Fruit fly (Drosophila melanogaster) whole organism, embryonic: ENCODE results near the gene PIG-B.

Source experiments
- BtbVII ChIP-seq: fragments of 200-800 bp; sonication (Bioruptor generic); optimal IDR thresholded peaks from 3 replicates; lab custom pipeline; 2017; ENCODE audit warnings: missing biosample characterization, mild to moderate bottlenecking, missing genetic modification characterization
- CG10979 ChIP-seq: fragments of 200-800 bp; sonication (Bioruptor generic); optimal IDR thresholded peaks from 2 replicates; lab custom pipeline; 2018; ENCODE audit warnings: missing biosample characterization, mild to moderate bottlenecking, missing genetic modification characterization, moderate library complexity
- CG11093 ChIP-seq: fragments of 200-800 bp; sonication (Bioruptor generic); IDR thresholded peaks from 3 replicates; pipeline ENCODE4 v1.3.6; 2022; ENCODE audit warnings: missing biosample characterization, missing genetic modification characterization
- CG11723 ChIP-seq: fragments of 200-800 bp; sonication (Bioruptor generic); optimal IDR thresholded peaks from 2 replicates; lab custom pipeline; 2017; ENCODE audit warnings: missing biosample characterization, mild to moderate bottlenecking, missing genetic modification characterization
- CG12659 ChIP-seq: fragments of 200-800 bp; sonication (Bioruptor generic); optimal IDR thresholded peaks from 3 replicates; lab custom pipeline; 2017; ENCODE audit warnings: mild to moderate bottlenecking, missing biosample characterization, missing genetic modification reagents, missing genetic modification characterization
- CG12942 ChIP-seq: fragments of 200-800 bp; sonication (Bioruptor generic); optimal IDR thresholded peaks from 3 replicates; lab custom pipeline; 2016; ENCODE audit warnings: missing biosample characterization, missing genetic modification characterization
- CG14667 ChIP-seq: fragments of 200-800 bp; sonication (Bioruptor generic); IDR thresholded peaks from 2 replicates; pipeline ENCODE4 v1.3.6; 2022; ENCODE audit warnings: missing biosample characterization, missing genetic modification characterization
- CG18011 ChIP-seq: fragments of 200-800 bp; sonication (Bioruptor generic); optimal IDR thresholded peaks from 2 replicates; lab custom pipeline; 2017; ENCODE audit warnings: missing biosample characterization, missing genetic modification characterization, mild to moderate bottlenecking, moderate library complexity, missing genotype
- CG2120 ChIP-seq: fragments of 200-800 bp; sonication (Bioruptor generic); optimal IDR thresholded peaks from 3 replicates; lab custom pipeline; 2016; ENCODE audit warnings: missing biosample characterization, missing genetic modification characterization
- CG2202 ChIP-seq: fragments of 200-800 bp; sonication (Bioruptor generic); optimal IDR thresholded peaks from 2 replicates; lab custom pipeline; 2018; ENCODE audit warnings: missing biosample characterization, mild to moderate bottlenecking, missing genetic modification characterization
- CG6654 ChIP-seq: fragments of 200-800 bp; sonication (Bioruptor generic); optimal IDR thresholded peaks from 2 replicates; lab custom pipeline; 2017; ENCODE audit warnings: missing biosample characterization, mild to moderate bottlenecking, missing genetic modification characterization
- CG7357 ChIP-seq: fragments of 200-800 bp; sonication (Bioruptor generic); IDR thresholded peaks from 3 replicates; pipeline ENCODE4 v1.3.6; 2022; ENCODE audit warnings: missing biosample characterization, missing genetic modification characterization
- CG7987 ChIP-seq: fragments of 200-800 bp; sonication (Bioruptor generic); optimal IDR thresholded peaks from 2 replicates; lab custom pipeline; 2018; ENCODE audit warnings: missing biosample characterization, mild to moderate bottlenecking, missing genetic modification characterization, moderate library complexity
- CG9932 ChIP-seq: fragments of 200-800 bp; sonication (Bioruptor generic); IDR thresholded peaks from 2 replicates; pipeline ENCODE4 v1.3.6; 2022; ENCODE audit warnings: missing biosample characterization, missing genetic modification characterization
- Camta ChIP-seq: fragments of 200-800 bp; sonication (Bioruptor generic); optimal IDR thresholded peaks from 2 replicates; lab custom pipeline; 2016; ENCODE audit warnings: missing biosample characterization, missing genetic modification characterization
- Chrac-16 ChIP-seq: fragments of 200-800 bp; sonication (Bioruptor generic); optimal IDR thresholded peaks from 3 replicates; lab custom pipeline; 2016; ENCODE audit warnings: missing biosample characterization, missing genetic modification characterization
- D ChIP-seq, 2 experiments: fragments of 200-800 bp in 1 of 2; fragments of >200 bp in 1 of 2; sonication (Bioruptor generic) in 1 of 2; optimal IDR thresholded peaks; 2 replicates in 1 of 2; 3 replicates in 1 of 2; lab custom pipeline; 2017; ENCODE audit warnings: mild to moderate bottlenecking in 1 of 2, missing biosample characterization in 1 of 2, missing genetic modification characterization in 1 of 2, missing genetic modification reagents in 1 of 2
- D19A ChIP-seq: fragments of 200-800 bp; optimal IDR thresholded peaks from 3 replicates; lab custom pipeline; 2019; ENCODE audit warnings: missing biosample characterization, mild to moderate bottlenecking, missing genetic modification characterization, moderate library complexity
- Dip2 ChIP-seq: fragments of 200-800 bp; sonication (Bioruptor generic); IDR thresholded peaks from 2 replicates; pipeline ENCODE4 v1.3.6; 2022; ENCODE audit warnings: missing biosample characterization, missing genetic modification characterization
- Drgx ChIP-seq: fragments of 200-800 bp; sonication (Bioruptor generic); IDR thresholded peaks from 2 replicates; pipeline ENCODE4 v1.3.6; 2022; ENCODE audit warnings: missing biosample characterization, missing genetic modification characterization
- HLH3B ChIP-seq: fragments of 200-800 bp; sonication (Bioruptor generic); IDR thresholded peaks from 2 replicates; pipeline ENCODE4 v1.3.6; 2022; ENCODE audit warnings: missing biosample characterization, missing genetic modification characterization
- HLHmδ ChIP-seq: fragments of 200-800 bp; sonication (Bioruptor generic); optimal IDR thresholded peaks from 2 replicates; lab custom pipeline; 2018; ENCODE audit warnings: missing biosample characterization, mild to moderate bottlenecking, missing genetic modification characterization, moderate library complexity
- Hr3 ChIP-seq: fragments of 200-800 bp; sonication (Bioruptor generic); optimal IDR thresholded peaks from 3 replicates; lab custom pipeline; 2016; ENCODE audit warnings: missing biosample characterization, missing genetic modification characterization
- Hr78 ChIP-seq, 2 experiments: fragments of 200-800 bp in 1 of 2; fragments of >200 bp in 1 of 2; sonication (Bioruptor generic) in 1 of 2; optimal IDR thresholded peaks; 2 replicates each; lab custom pipeline; 2017 to 2019; ENCODE audit warnings: missing biosample characterization in 2 of 2, missing genetic modification characterization in 2 of 2, mild to moderate bottlenecking in 1 of 2, moderate library complexity in 1 of 2
- Hsf ChIP-seq: fragments of 200-800 bp; sonication (Bioruptor generic); optimal IDR thresholded peaks from 3 replicates; lab custom pipeline; 2016; ENCODE audit warnings: missing biosample characterization, missing genetic modification characterization
- Meics ChIP-seq: fragments of 200-800 bp; sonication (Bioruptor generic); optimal IDR thresholded peaks from 2 replicates; lab custom pipeline; 2017; ENCODE audit warnings: missing biosample characterization, mild to moderate bottlenecking, missing genetic modification characterization
- Myb ChIP-seq: fragments of 200-800 bp; sonication (Bioruptor generic); optimal IDR thresholded peaks from 2 replicates; lab custom pipeline; 2016; ENCODE audit warnings: missing biosample characterization, missing genetic modification characterization
- Optix ChIP-seq: fragments of 200-800 bp; sonication (Bioruptor generic); IDR thresholded peaks from 3 replicates; pipeline ENCODE4 v1.3.6; 2022; ENCODE audit warnings: missing biosample characterization, missing genetic modification characterization
- Vsx1 ChIP-seq: fragments of 200-800 bp; sonication (Bioruptor generic); optimal IDR thresholded peaks from 2 replicates; lab custom pipeline; 2017; ENCODE audit warnings: missing biosample characterization, mild to moderate bottlenecking, missing genetic modification characterization, missing genetic modification reagents
- ab ChIP-seq: fragments of 200-800 bp; sonication (Bioruptor generic); optimal IDR thresholded peaks from 2 replicates; lab custom pipeline; 2016; ENCODE audit warnings: missing biosample characterization, missing genetic modification characterization
- chn ChIP-seq: fragments of 200-800 bp; sonication (Bioruptor generic); optimal IDR thresholded peaks from 2 replicates; lab custom pipeline; 2016; ENCODE audit warnings: missing biosample characterization, missing genetic modification characterization
- eyg ChIP-seq: fragments of 200-800 bp; sonication (Bioruptor generic); optimal IDR thresholded peaks from 3 replicates; lab custom pipeline; 2016; ENCODE audit warnings: missing biosample characterization, missing genetic modification characterization
- ftz-f1 ChIP-seq: fragments of 200-800 bp; sonication (Bioruptor generic); optimal IDR thresholded peaks from 2 replicates; lab custom pipeline; 2016; ENCODE audit warnings: missing biosample characterization, missing genetic modification characterization
- gcm ChIP-seq: fragments of 200-800 bp; sonication (Bioruptor generic); optimal IDR thresholded peaks from 2 replicates; lab custom pipeline; 2019; ENCODE audit warnings: missing biosample characterization, mild to moderate bottlenecking, missing genetic modification characterization, moderate library complexity
- h ChIP-seq: fragments of >200 bp; optimal IDR thresholded peaks from 2 replicates; lab custom pipeline; 2017
- kah ChIP-seq: fragments of 200-800 bp; sonication (Bioruptor generic); optimal IDR thresholded peaks from 2 replicates; lab custom pipeline; 2018; ENCODE audit warnings: missing biosample characterization, mild to moderate bottlenecking, missing genetic modification characterization
- nau ChIP-seq: fragments of 200-800 bp; sonication (Bioruptor generic); optimal IDR thresholded peaks from 3 replicates; lab custom pipeline; 2017; ENCODE audit warnings: missing biosample characterization, mild to moderate bottlenecking, missing genetic modification characterization, missing genetic modification reagents
- onecut ChIP-seq: fragments of 200-800 bp; sonication (Bioruptor generic); IDR thresholded peaks from 2 replicates; pipeline ENCODE4 v1.3.6; 2022; ENCODE audit warnings: missing biosample characterization, missing genetic modification characterization
- prd ChIP-seq, 3 experiments: fragments of >200 bp in 2 of 3; fragments of 200-800 bp in 1 of 3; sonication (Bioruptor generic) in 1 of 3; optimal IDR thresholded peaks in 2 of 3; IDR thresholded peaks in 1 of 3; 2 replicates in 2 of 3; 3 replicates in 1 of 3; pipeline versions ENCODE4 v1.3.6 to Lab custom; 2017 to 2022; ENCODE audit warnings: missing biosample characterization in 1 of 3, missing genetic modification characterization in 1 of 3
- psq ChIP-seq: fragments of 200-800 bp; sonication (Bioruptor generic); optimal IDR thresholded peaks from 2 replicates; lab custom pipeline; 2017; ENCODE audit warnings: missing biosample characterization, missing genetic modification characterization
- pzg ChIP-seq: fragments of 200-800 bp; sonication (Bioruptor generic); optimal IDR thresholded peaks from 3 replicates; lab custom pipeline; 2018; ENCODE audit warnings: missing biosample characterization, mild to moderate bottlenecking, missing genetic modification characterization, moderate library complexity
- salm ChIP-seq: fragments of 200-800 bp; sonication (Bioruptor generic); optimal IDR thresholded peaks from 2 replicates; lab custom pipeline; 2018; ENCODE audit warnings: missing biosample characterization, mild to moderate bottlenecking, missing genetic modification characterization
- schlank ChIP-seq: fragments of 200-800 bp; sonication (Bioruptor generic); optimal IDR thresholded peaks from 2 replicates; lab custom pipeline; 2018; ENCODE audit warnings: missing biosample characterization, mild to moderate bottlenecking, missing genetic modification characterization
- scrt ChIP-seq: fragments of 200-800 bp; sonication (Bioruptor generic); optimal IDR thresholded peaks from 2 replicates; lab custom pipeline; 2018; ENCODE audit warnings: missing biosample characterization, mild to moderate bottlenecking, missing genetic modification characterization, moderate library complexity
- sima ChIP-seq: fragments of 200-800 bp; sonication (Bioruptor generic); optimal IDR thresholded peaks from 2 replicates; lab custom pipeline; 2016; ENCODE audit warnings: missing biosample characterization, missing genetic modification characterization
- sqz ChIP-seq: fragments of 200-800 bp; sonication (Bioruptor generic); optimal IDR thresholded peaks from 3 replicates; lab custom pipeline; 2018; ENCODE audit warnings: missing biosample characterization, mild to moderate bottlenecking, missing genetic modification characterization
- tio ChIP-seq: fragments of 200-800 bp; sonication (Bioruptor generic); optimal IDR thresholded peaks from 2 replicates; lab custom pipeline; 2017; ENCODE audit warnings: missing biosample characterization, missing genetic modification characterization, inconsistent platforms

PIG-B gene

DNA sequence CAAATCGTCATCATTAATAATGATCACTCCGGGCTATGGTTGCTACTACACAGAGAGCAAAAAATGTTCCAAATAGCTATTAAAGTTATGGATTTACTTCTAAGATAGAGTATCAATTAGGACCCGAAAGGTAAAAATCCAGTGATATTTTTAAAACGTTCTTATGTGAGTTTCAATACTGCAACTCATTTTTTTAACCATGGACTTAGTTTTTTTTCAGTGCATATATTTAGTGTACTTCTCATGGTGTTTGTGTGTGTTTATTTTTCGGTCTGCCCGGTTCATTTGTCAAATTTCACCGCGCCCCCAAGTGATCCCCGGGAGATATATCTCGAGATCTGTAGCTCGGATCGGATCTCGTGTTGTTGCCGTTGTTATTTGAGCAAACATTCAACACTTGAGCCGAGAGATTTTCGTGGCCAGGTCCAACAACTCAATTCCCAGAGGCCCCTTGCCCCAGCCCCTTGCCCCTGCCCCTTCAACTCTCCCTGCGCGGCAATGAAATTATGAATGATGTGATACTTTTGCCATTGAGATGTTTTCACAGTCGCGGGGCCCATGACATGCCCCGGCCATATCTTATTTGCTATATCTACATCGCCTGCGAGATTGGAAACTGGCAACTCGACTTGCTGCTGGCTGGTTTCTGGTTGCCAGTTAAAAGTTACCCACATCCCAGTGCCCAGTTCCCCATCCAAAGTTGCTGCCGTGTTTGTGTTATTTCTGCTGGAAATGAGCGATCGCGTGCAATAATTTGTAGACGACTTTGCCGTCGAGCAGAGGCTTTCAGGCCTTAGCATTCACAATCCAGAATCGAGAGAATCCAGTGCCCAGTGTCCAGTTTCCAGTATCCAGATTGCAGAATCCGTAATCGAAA lies 51.7 kb downstream of the PIG-B start (continued):
- no peak for TF ChIP-seq Myb (GFP tag; lab: Kevin White, UChicago)
- TF ChIP-seq h (lab: Kevin White, UChicago): no peak
- no peak for TF ChIP-seq scrt (GFP tag; lab: Kevin White, UChicago)
- no peak for TF ChIP-seq pzg
- peak; percentile 49 for TF ChIP-seq Camta (GFP tag; lab: Kevin White, UChicago)
- TF ChIP-seq ab: no peak
- peak; percentile 11 for TF ChIP-seq CG12942 (GFP tag; lab: Kevin White, UChicago)
- TF ChIP-seq CG10979 (tag; lab: Kevin White, UChicago): peak; percentile 91
- TF ChIP-seq Chrac-16: peak; percentile 69
- peak; percentile 11; the same call in 1 of the 2 replicates for TF ChIP-seq CG14667 (GFP tag; lab: Robert Waterston, UW)
- TF ChIP-seq Dip2: no peak
- no peak for TF ChIP-seq kah (GFP tag; lab: Kevin White, UChicago)
- no peak for TF ChIP-seq HLHmδ (GFP tag; lab: Kevin White, UChicago)
- no peak; the same call in 1 of the 2 replicates for TF ChIP-seq CG9932
- peak; percentile 27 for TF ChIP-seq CG2120 (GFP tag; lab: Kevin White, UChicago)
- TF ChIP-seq CG2202 (tag; lab: Kevin White, UChicago): peak; percentile 76
- no peak for TF ChIP-seq CG18011 (GFP tag; lab: Kevin White, UChicago)
- TF ChIP-seq schlank (tag; lab: Kevin White, UChicago): no peak
- no peak for TF ChIP-seq D (optimal IDR thresholded peaks at IDR 0.05; lab: Kevin White, UChicago)
- TF ChIP-seq D (GFP tag; optimal IDR thresholded peaks at IDR 0.05; lab: Kevin White, UChicago): peak; percentile 81
- no peak for TF ChIP-seq prd (optimal IDR thresholded peaks at IDR 0.05; lab: Kevin White, UChicago)
- peak; percentile 74; the same call in 2 of the 3 replicates for TF ChIP-seq prd (GFP tag; IDR thresholded peaks at IDR 0.05; lab: Robert Waterston, UW)
- TF ChIP-seq salm: peak; percentile 9
- TF ChIP-seq ftz-f1 (GFP tag; lab: Kevin White, UChicago): no peak
- peak; percentile 48 for TF ChIP-seq nau
- TF ChIP-seq gcm (GFP tag; lab: Kevin White, UChicago): peak; percentile 61
- TF ChIP-seq CG12659 (GFP tag; lab: Kevin White, UChicago): peak; percentile 29
- TF ChIP-seq sima: no peak
- TF ChIP-seq sqz (GFP tag; lab: Kevin White, UChicago): peak; percentile 21
- TF ChIP-seq Hr78 (GFP tag; optimal IDR thresholded peaks at IDR 0.05; lab: Kevin White, UChicago): peak in 1 of 2 experiments; percentile 56
- no peak for TF ChIP-seq CG7987 (GFP tag; lab: Kevin White, UChicago)
- TF ChIP-seq HLH3B (GFP tag; lab: Robert Waterston, UW): peak; percentile 58; the same call in 1 of the 2 replicates
- 0 out of 3 replicates have a peak, but pooled peaks have one; percentile 28 for TF ChIP-seq CG11093 (GFP tag; lab: Robert Waterston, UW)
- no peak for TF ChIP-seq Meics
- TF ChIP-seq onecut (GFP tag; lab: Robert Waterston, UW): peak; percentile 59
- peak; percentile 87 for TF ChIP-seq D19A (tag; lab: Kevin White, UChicago)
- TF ChIP-seq chn (GFP tag; lab: Kevin White, UChicago): peak; percentile 75
- TF ChIP-seq Vsx1 (GFP tag; lab: Kevin White, UChicago): no peak
- peak; percentile 37 for TF ChIP-seq CG6654 (GFP tag; lab: Kevin White, UChicago)
- TF ChIP-seq psq (GFP tag; lab: Kevin White, UChicago): peak; percentile 14
- TF ChIP-seq Hr3 (GFP tag; lab: Kevin White, UChicago): peak; percentile 67
- peak; percentile 31; the same call in 1 of the 3 replicates for TF ChIP-seq Optix
- TF ChIP-seq BtbVII (GFP tag; lab: Kevin White, UChicago): no peak
- no peak for TF ChIP-seq Drgx (GFP tag; lab: Robert Waterston, UW)
- no peak for TF ChIP-seq eyg
- TF ChIP-seq CG11723: peak; percentile 20
- TF ChIP-seq CG7357 (GFP tag; lab: Robert Waterston, UW): peak; percentile 50; the same call in 1 of the 3 replicates
- TF ChIP-seq tio (GFP tag; lab: Kevin White, UChicago): peak; percentile 74
- TF ChIP-seq Hsf (GFP tag; lab: Kevin White, UChicago): peak; percentile 77
